Fruit fly (Drosophila melanogaster) whole organism, wandering third instar larva: ENCODE measurements around the gene RpL27.

Experiments
- Abd-B ChIP-seq: fragments of >200 bp; optimal IDR thresholded peaks from 2 replicates; lab custom pipeline; 2017; ENCODE audit warnings: missing biosample characterization, missing genetic modification characterization
- CG32264 ChIP-seq: fragments of 200-800 bp; sonication (Bioruptor generic); optimal IDR thresholded peaks from 2 replicates; lab custom pipeline; 2016; ENCODE audit warnings: missing biosample characterization, missing genetic modification characterization
- CG9705 ChIP-seq: fragments of 200-800 bp; sonication (Bioruptor generic); optimal IDR thresholded peaks from 2 replicates; lab custom pipeline; 2018; ENCODE audit warnings: missing biosample characterization, mild to moderate bottlenecking, missing genetic modification characterization
- CrebA ChIP-seq: fragments of 200-800 bp; sonication (Bioruptor generic); optimal IDR thresholded peaks from 2 replicates; lab custom pipeline; 2016; ENCODE audit warnings: missing biosample characterization, mild to moderate bottlenecking, missing genetic modification characterization, borderline replicate concordance
- Dfd ChIP-seq: fragments of >200 bp; optimal IDR thresholded peaks from 2 replicates; lab custom pipeline; 2017; ENCODE audit warnings: missing biosample characterization, missing genetic modification characterization
- Dif ChIP-seq: fragments of 200-275, 200-300 bp; sonication (Bioruptor generic); optimal IDR thresholded peaks from 2 replicates; lab custom pipeline; 2018; ENCODE audit warnings: missing biosample characterization, missing genetic modification characterization; ENCODE audit not compliant: partially characterized antibody
- GATAd ChIP-seq: sonication (Bioruptor generic); optimal IDR thresholded peaks from 2 replicates; lab custom pipeline; 2016; ENCODE audit warnings: missing biosample characterization, missing genetic modification characterization
- HLH106 ChIP-seq: fragments of 200-800 bp; optimal IDR thresholded peaks from 3 replicates; lab custom pipeline; 2019; ENCODE audit warnings: missing biosample characterization, mild to moderate bottlenecking, missing genetic modification characterization, moderate library complexity
- Hnf4 ChIP-seq: fragments of 200-800 bp; sonication (Bioruptor generic); optimal IDR thresholded peaks from 2 replicates; lab custom pipeline; 2016; ENCODE audit warnings: missing biosample characterization, mild to moderate bottlenecking, missing genetic modification characterization
- Hr78 ChIP-seq: fragments of >200 bp; optimal IDR thresholded peaks from 2 replicates; lab custom pipeline; 2017; ENCODE audit warnings: missing biosample characterization, missing genetic modification characterization
- Hr83 ChIP-seq: fragments of 200-300 bp; sonication (Bioruptor generic); optimal IDR thresholded peaks from 2 replicates; lab custom pipeline; 2016; ENCODE audit warnings: missing biosample characterization, mild to moderate bottlenecking, missing genetic modification characterization, moderate library complexity; ENCODE audit not compliant: poor library complexity, severe bottlenecking
- Jra ChIP-seq: sonication (Bioruptor generic); optimal IDR thresholded peaks from 2 replicates; lab custom pipeline; 2016; ENCODE audit warnings: missing biosample characterization, missing genetic modification characterization
- Mio ChIP-seq: sonication (Bioruptor generic); optimal IDR thresholded peaks from 2 replicates; lab custom pipeline; 2016; ENCODE audit warnings: missing biosample characterization, missing genetic modification characterization
- Myc ChIP-seq: fragments of >200 bp; optimal IDR thresholded peaks from 2 replicates; lab custom pipeline; 2017
- N ChIP-seq: fragments of >200 bp; optimal IDR thresholded peaks from 2 replicates; lab custom pipeline; 2018; ENCODE audit warnings: missing biosample characterization, missing external identifiers, missing genetic modification characterization
- OdsH ChIP-seq: fragments of 200-800 bp; sonication (Bioruptor generic); optimal IDR thresholded peaks from 2 replicates; lab custom pipeline; 2016; ENCODE audit warnings: missing biosample characterization, mild to moderate bottlenecking, missing genetic modification characterization
- Rel ChIP-seq, 2 experiments: fragments of 200-800 bp; sonication (Bioruptor generic) in 1 of 2; optimal IDR thresholded peaks; 2 replicates in 1 of 2; 3 replicates in 1 of 2; lab custom pipeline; 2016 to 2019; ENCODE audit warnings: mild to moderate bottlenecking in 2 of 2, missing biosample characterization in 2 of 2, missing genetic modification characterization in 2 of 2, moderate library complexity in 1 of 2
- Sp1 ChIP-seq: fragments of 200-800 bp; sonication (Bioruptor generic); optimal IDR thresholded peaks from 3 replicates; lab custom pipeline; 2019; ENCODE audit warnings: missing biosample characterization, mild to moderate bottlenecking, missing genetic modification characterization, moderate library complexity
- Vsx2 ChIP-seq: fragments of 200-300, 225-300 bp; sonication (Bioruptor generic); optimal IDR thresholded peaks from 2 replicates; lab custom pipeline; 2018; ENCODE audit warnings: missing biosample characterization, missing genetic modification characterization; ENCODE audit not compliant: partially characterized antibody
- br ChIP-seq: fragments of 200-800 bp; sonication (Bioruptor generic); optimal IDR thresholded peaks from 2 replicates; lab custom pipeline; 2016; ENCODE audit warnings: missing biosample characterization, missing genetic modification characterization
- brk ChIP-seq: fragments of 200-800 bp; sonication (Bioruptor generic); optimal IDR thresholded peaks from 2 replicates; lab custom pipeline; 2016; ENCODE audit warnings: missing biosample characterization, mild to moderate bottlenecking, missing genetic modification characterization
- dl ChIP-seq, 2 experiments: fragments of 175-275, 200-275 bp in 1 of 2; fragments of 200-275 bp in 1 of 2; sonication (Bioruptor generic); optimal IDR thresholded peaks; lab custom pipeline; 2018; ENCODE audit warnings: mild to moderate bottlenecking in 2 of 2, missing biosample characterization in 2 of 2, missing genetic modification characterization in 2 of 2, moderate library complexity in 2 of 2; ENCODE audit not compliant: partially characterized antibody in 2 of 2, insufficient read depth in 1 of 2
- dmrt93B ChIP-seq: fragments of 200-800 bp; sonication (Bioruptor generic); optimal IDR thresholded peaks from 2 replicates; lab custom pipeline; 2018; ENCODE audit warnings: missing biosample characterization, mild to moderate bottlenecking, missing genetic modification characterization
- dsf ChIP-seq: sonication (Bioruptor generic); optimal IDR thresholded peaks from 2 replicates; lab custom pipeline; 2016; ENCODE audit warnings: missing biosample characterization, missing genetic modification characterization, borderline replicate concordance
- ey ChIP-seq: fragments of 200-800 bp; sonication (Bioruptor generic); optimal IDR thresholded peaks from 2 replicates; lab custom pipeline; 2016; ENCODE audit warnings: missing biosample characterization, missing genetic modification characterization
- foxo ChIP-seq, 2 experiments: fragments of 200-800 bp; sonication (Bioruptor generic); optimal IDR thresholded peaks; 2 replicates in 1 of 2; 3 replicates in 1 of 2; lab custom pipeline; 2016 to 2017; ENCODE audit warnings: missing biosample characterization in 2 of 2, missing genetic modification characterization in 2 of 2
- fru ChIP-seq: fragments of 200-800 bp; sonication (Bioruptor generic); optimal IDR thresholded peaks from 3 replicates; lab custom pipeline; 2016; ENCODE audit warnings: missing biosample characterization, mild to moderate bottlenecking, missing genetic modification characterization
- h ChIP-seq: fragments of 200-800 bp; sonication (Bioruptor generic); optimal IDR thresholded peaks from 3 replicates; lab custom pipeline; 2016; ENCODE audit warnings: missing biosample characterization, mild to moderate bottlenecking, missing genetic modification characterization
- jim ChIP-seq: fragments of 175-275, 200-325 bp; sonication (Bioruptor generic); optimal IDR thresholded peaks from 2 replicates; lab custom pipeline; 2016; ENCODE audit warnings: missing biosample characterization, mild to moderate bottlenecking, missing genetic modification characterization
- lola ChIP-seq: fragments of >200 bp; optimal IDR thresholded peaks from 2 replicates; lab custom pipeline; 2017; ENCODE audit warnings: missing biosample characterization, missing genetic modification characterization
- pan ChIP-seq: fragments of >200 bp; optimal IDR thresholded peaks from 2 replicates; lab custom pipeline; 2017
- psq ChIP-seq: fragments of 200-800 bp; sonication (Bioruptor generic); optimal IDR thresholded peaks from 3 replicates; lab custom pipeline; 2017; ENCODE audit warnings: missing biosample characterization, mild to moderate bottlenecking, missing genetic modification characterization, moderate library complexity
- rgr ChIP-seq: fragments of 200-800 bp; sonication (Bioruptor generic); optimal IDR thresholded peaks from 3 replicates; lab custom pipeline; 2016; ENCODE audit warnings: missing biosample characterization, mild to moderate bottlenecking, missing genetic modification characterization
- sage ChIP-seq: fragments of 200-800 bp; sonication (Bioruptor generic); optimal IDR thresholded peaks from 2 replicates; lab custom pipeline; 2016; ENCODE audit warnings: missing biosample characterization, mild to moderate bottlenecking, missing genetic modification characterization
- sv ChIP-seq: fragments of 200-800 bp; sonication (Bioruptor generic); optimal IDR thresholded peaks from 3 replicates; lab custom pipeline; 2016; ENCODE audit warnings: missing biosample characterization, missing genetic modification characterization
- tai ChIP-seq: sonication (Bioruptor generic); optimal IDR thresholded peaks from 2 replicates; lab custom pipeline; 2016; ENCODE audit warnings: missing biosample characterization, missing genetic modification characterization
- usp ChIP-seq: fragments of >200 bp; optimal IDR thresholded peaks from 2 replicates; lab custom pipeline; 2017; ENCODE audit warnings: missing biosample characterization, missing genetic modification characterization
- woc ChIP-seq: sonication (Bioruptor generic); optimal IDR thresholded peaks from 2 replicates; lab custom pipeline; 2016; ENCODE audit warnings: missing biosample characterization, mild to moderate bottlenecking, missing genetic modification characterization

The RpL27 gene

dm6 chr3R:25633865-25634460 is 50.9 kb downstream of the RpL27 start:
- TF ChIP-seq Jra (GFP tag; lab: Kevin White, UChicago) = no peak
- no peak for TF ChIP-seq CrebA (GFP tag; lab: Kevin White, UChicago)
- no peak for TF ChIP-seq Abd-B
- peak; percentile 67 for TF ChIP-seq dmrt93B (GFP tag; lab: Kevin White, UChicago)
- no peak for TF ChIP-seq dl (GFP tag; optimal IDR thresholded peaks at IDR 0.05; lab: Kevin White, UChicago; ENCODE audit: insufficient read depth in 1 of 2, partially characterized antibody in 2 of 2)
- peak; percentile 75 for TF ChIP-seq psq (GFP tag; lab: Kevin White, UChicago)
- peak; percentile 57 for TF ChIP-seq Rel (GFP tag; optimal IDR thresholded peaks at IDR 0.05; lab: Kevin White, UChicago)
- peak; percentile 61 for TF ChIP-seq Rel (tag; optimal IDR thresholded peaks at IDR 0.05; lab: Kevin White, UChicago)
- peak; percentile 57 for TF ChIP-seq brk (GFP tag; lab: Kevin White, UChicago)
- TF ChIP-seq ey (GFP tag; lab: Kevin White, UChicago) = peak; percentile 89
- TF ChIP-seq Hnf4 (GFP tag; lab: Kevin White, UChicago) = peak; percentile 84
- TF ChIP-seq h = peak; percentile 88
- peak; percentile 86 for TF ChIP-seq br (GFP tag; lab: Kevin White, UChicago)
- no peak for TF ChIP-seq Hr78 (GFP tag; lab: Kevin White, UChicago)
- TF ChIP-seq tai (GFP tag; lab: Kevin White, UChicago) = no peak
- TF ChIP-seq fru (GFP tag; lab: Kevin White, UChicago) = peak; percentile 90
- TF ChIP-seq pan (lab: Kevin White, UChicago) = no peak
- peak; percentile 87 for TF ChIP-seq rgr
- TF ChIP-seq N = no peak
- TF ChIP-seq lola = no peak
- TF ChIP-seq Dfd (GFP tag; lab: Kevin White, UChicago) = no peak
- TF ChIP-seq Hr83 (GFP tag; lab: Kevin White, UChicago) = no peak
- TF ChIP-seq sv = no peak
- no peak for TF ChIP-seq jim (GFP tag; lab: Kevin White, UChicago)
- TF ChIP-seq CG32264 (GFP tag; lab: Kevin White, UChicago) = peak; percentile 70
- TF ChIP-seq Vsx2 = no peak
- TF ChIP-seq dsf (GFP tag; lab: Kevin White, UChicago) = no peak
- TF ChIP-seq Mio = no peak
- no peak for TF ChIP-seq Myc (lab: Kevin White, UChicago)
- peak; percentile 87 for TF ChIP-seq OdsH (GFP tag; lab: Kevin White, UChicago)
- peak; percentile 78 for TF ChIP-seq woc (GFP tag; lab: Kevin White, UChicago)
- TF ChIP-seq HLH106 (tag; lab: Kevin White, UChicago) = peak; percentile 89
- no peak for TF ChIP-seq Dif
- no peak for TF ChIP-seq GATAd
- peak; percentile 67 for TF ChIP-seq CG9705
- TF ChIP-seq sage (GFP tag; lab: Kevin White, UChicago) = peak; percentile 72
- TF ChIP-seq usp (GFP tag; lab: Kevin White, UChicago) = no peak
- peak in 1 of 2 experiments; percentile 87 for TF ChIP-seq foxo (GFP tag; optimal IDR thresholded peaks at IDR 0.05; lab: Kevin White, UChicago)
- TF ChIP-seq Sp1 (GFP tag; lab: Kevin White, UChicago) = peak; percentile 86
